5 fruit fly cellular contexts compared by ENCODE assay signal in genomic region chr3L:5096674-5097073, dm6.
A peak's percentile ranks its signal among the peaks of the same experiment; 100 is the strongest.
TF ChIP-seq lines count a peak whose summit lies in the region.

No protein-coding gene starts in this region.

- no peak for TF ChIP-seq CTCF in whole organism, embryonic (GFP tag; optimal IDR thresholded peaks at IDR 0.05; lab: Kevin White, UChicago)

TF ChIP-seq in whole organism, adult, 20 proteins besides CTCF, POLR2A, EP300 and RAD21:
- TF ChIP-seq Crg-1 (GFP tag; optimal IDR thresholded peaks at IDR 0.05; lab: Kevin White, UChicago): no peak
- peak; percentile 32 for TF ChIP-seq bab1 (GFP tag; optimal IDR thresholded peaks at IDR 0.05; lab: Kevin White, UChicago)
- TF ChIP-seq CG11617 (GFP tag; optimal IDR thresholded peaks at IDR 0.05; lab: Kevin White, UChicago): no peak
- no peak for TF ChIP-seq toe (GFP tag; optimal IDR thresholded peaks at IDR 0.05; lab: Kevin White, UChicago)

TF ChIP-seq in whole organism, embryonic, 481 proteins besides CTCF, POLR2A, EP300 and RAD21:
- TF ChIP-seq slou (GFP tag; optimal IDR thresholded peaks at IDR 0.05; lab: Kevin White, UChicago): no peak
- TF ChIP-seq stwl (tag; optimal IDR thresholded peaks at IDR 0.05; lab: Kevin White, UChicago): peak; percentile 38
- peak; percentile 18; the same call in 1 of the 2 replicates for TF ChIP-seq sens-2 (GFP tag; IDR thresholded peaks at IDR 0.05; lab: Robert Waterston, UW)
- peak; percentile 36; the same call in 1 of the 2 replicates for TF ChIP-seq CG1024 (GFP tag; IDR thresholded peaks at IDR 0.05; lab: Robert Waterston, UW)
- peak; percentile 45 for TF ChIP-seq NfI (GFP tag; optimal IDR thresholded peaks at IDR 0.05; lab: Kevin White, UChicago)
- no peak for TF ChIP-seq CG8281 (tag; optimal IDR thresholded peaks at IDR 0.05; lab: Kevin White, UChicago)
- no peak for TF ChIP-seq sisA (GFP tag; IDR thresholded peaks at IDR 0.05; lab: Robert Waterston, UW)
- peak; percentile 81 for TF ChIP-seq ci (GFP tag; IDR thresholded peaks at IDR 0.05; lab: Robert Waterston, UW)
- peak; percentile 69 for TF ChIP-seq CG7271 (tag; optimal IDR thresholded peaks at IDR 0.05; lab: Kevin White, UChicago)
- peak; percentile 42 for TF ChIP-seq CG12219 (GFP tag; optimal IDR thresholded peaks at IDR 0.05; lab: Kevin White, UChicago)
- TF ChIP-seq MTF-1 (GFP tag; optimal IDR thresholded peaks at IDR 0.05; lab: Kevin White, UChicago; ENCODE audit: borderline replicate concordance): peak; percentile 56
- TF ChIP-seq CG15073 (GFP tag; optimal IDR thresholded peaks at IDR 0.05; lab: Kevin White, UChicago): no peak
- no peak for TF ChIP-seq oc (tag; optimal IDR thresholded peaks at IDR 0.05; lab: Kevin White, UChicago)
- peak; percentile 8 for TF ChIP-seq caup (GFP tag; optimal IDR thresholded peaks at IDR 0.05; lab: Kevin White, UChicago; ENCODE audit: severe bottlenecking)
- no peak for TF ChIP-seq Sry-β (GFP tag; optimal IDR thresholded peaks at IDR 0.05; lab: Kevin White, UChicago)
- peak; percentile 87 for TF ChIP-seq Ets97D (GFP tag; optimal IDR thresholded peaks at IDR 0.05; lab: Kevin White, UChicago)
- peak; percentile 31 for TF ChIP-seq CG15514 (GFP tag; optimal IDR thresholded peaks at IDR 0.05; lab: Kevin White, UChicago)
- peak; percentile 75 for TF ChIP-seq sens (GFP tag; lab: Kevin White, UChicago)
- no peak for TF ChIP-seq bigmax (GFP tag; optimal IDR thresholded peaks at IDR 0.05; lab: Kevin White, UChicago)
TF ChIP-seq in whole organism, embryonic: peak in this region for 12.

TF ChIP-seq in whole organism, prepupa, 60 proteins besides CTCF, POLR2A, EP300 and RAD21 (continues in another document):
- TF ChIP-seq CG6163 (GFP tag; IDR thresholded peaks at IDR 0.05; lab: Robert Waterston, UW) (peak; percentile 75), CG8319 (GFP tag; optimal IDR thresholded peaks at IDR 0.05; lab: Kevin White, UChicago) (no peak), dac (GFP tag; optimal IDR thresholded peaks at IDR 0.05; lab: Kevin White, UChicago) (no peak), CG6276 (GFP tag; optimal IDR thresholded peaks at IDR 0.05; lab: Kevin White, UChicago) (no peak), Lpt (GFP tag; optimal IDR thresholded peaks at IDR 0.05; lab: Kevin White, UChicago) (no peak), dsx (GFP tag; optimal IDR thresholded peaks at IDR 0.05; lab: Kevin White, UChicago; ENCODE audit: poor library complexity, severe bottlenecking) (no peak), Eip75B (GFP tag; optimal IDR thresholded peaks at IDR 0.05; lab: Kevin White, UChicago) (peak; percentile 14), CG11294 (GFP tag; IDR thresholded peaks at IDR 0.05; lab: Robert Waterston, UW) (no peak), pdm3 (GFP tag; optimal IDR thresholded peaks at IDR 0.05; lab: Kevin White, UChicago) (peak; percentile 18), Sox14 (GFP tag; optimal IDR thresholded peaks at IDR 0.05; lab: Kevin White, UChicago) (no peak), ss (GFP tag; optimal IDR thresholded peaks at IDR 0.05; lab: Kevin White, UChicago) (peak in 1 of 2 experiments; percentile 16), lz (GFP tag; optimal IDR thresholded peaks at IDR 0.05; lab: Kevin White, UChicago) (no peak), eg (GFP tag; IDR thresholded peaks at IDR 0.05; lab: Robert Waterston, UW) (no peak), CG11762 (GFP tag; optimal IDR thresholded peaks at IDR 0.05; lab: Kevin White, UChicago; ENCODE audit: insufficient read depth) (no peak), Met (GFP tag; optimal IDR thresholded peaks at IDR 0.05; lab: Kevin White, UChicago) (peak; percentile 33), svp (GFP tag; lab: Kevin White, UChicago) (no peak), CG8632 (GFP tag; optimal IDR thresholded peaks at IDR 0.05; lab: Kevin White, UChicago) (peak; percentile 37), net (GFP tag; optimal IDR thresholded peaks at IDR 0.05; lab: Kevin White, UChicago) (peak; percentile 38), salr (GFP tag; optimal IDR thresholded peaks at IDR 0.05; lab: Kevin White, UChicago) (peak in 1 of 2 experiments; percentile 35), CG3032 (tag; optimal IDR thresholded peaks at IDR 0.05; lab: Kevin White, UChicago) (no peak), Sox102F (GFP tag; optimal IDR thresholded peaks at IDR 0.05; lab: Kevin White, UChicago) (peak; percentile 18), CG1621 (tag; optimal IDR thresholded peaks at IDR 0.05; lab: Kevin White, UChicago) (peak; percentile 43), spab (GFP tag; optimal IDR thresholded peaks at IDR 0.05; lab: Kevin White, UChicago) (peak; percentile 15), Gug (GFP tag; IDR thresholded peaks at IDR 0.05; lab: Robert Waterston, UW) (no peak)

TF ChIP-seq in whole organism, pupa, 21 proteins besides CTCF, POLR2A, EP300 and RAD21:
- TF ChIP-seq CG8159 (tag; optimal IDR thresholded peaks at IDR 0.05; lab: Kevin White, UChicago) (peak; percentile 13), CG12605 (GFP tag; IDR thresholded peaks at IDR 0.05; lab: Robert Waterston, UW) (peak; percentile 33; the same call in 1 of the 2 replicates), CG8301 (tag; optimal IDR thresholded peaks at IDR 0.05; lab: Kevin White, UChicago) (peak; percentile 2), gl (tag; optimal IDR thresholded peaks at IDR 0.05; lab: Kevin White, UChicago) (no peak), Pif1A (GFP tag; optimal IDR thresholded peaks at IDR 0.05; lab: Kevin White, UChicago) (peak; percentile 37), CG14655 (GFP tag; optimal IDR thresholded peaks at IDR 0.05; lab: Kevin White, UChicago) (peak; percentile 12), CG17806 (tag; optimal IDR thresholded peaks at IDR 0.05; lab: Kevin White, UChicago) (no peak), Pif1B (GFP tag; optimal IDR thresholded peaks at IDR 0.05; lab: Kevin White, UChicago) (no peak), CG4496 (GFP tag; IDR thresholded peaks at IDR 0.05; lab: Robert Waterston, UW) (peak; percentile 62; the same call in 2 of the 3 replicates), CG34367 (tag; optimal IDR thresholded peaks at IDR 0.05; lab: Kevin White, UChicago) (peak; percentile 52), CG15710 (tag; optimal IDR thresholded peaks at IDR 0.05; lab: Kevin White, UChicago) (no peak)

TF ChIP-seq in whole organism, wandering third instar larva, 38 proteins besides CTCF, POLR2A, EP300 and RAD21:
- TF ChIP-seq tai (GFP tag; optimal IDR thresholded peaks at IDR 0.05; lab: Kevin White, UChicago): no peak
- peak; percentile 18 for TF ChIP-seq Sp1 (GFP tag; optimal IDR thresholded peaks at IDR 0.05; lab: Kevin White, UChicago)
